Fruit fly (Drosophila melanogaster): ENCODE data around the gene Naglu.

dm6 chr2L:8403286-8404270 is 8.1 kb downstream of the Naglu start, which contains the start of gene emb:
- no peak for TF ChIP-seq Myc (optimal IDR thresholded peaks at IDR 0.05)
- no peak for TF ChIP-seq Sin3A (optimal IDR thresholded peaks at IDR 0.05)
- TF ChIP-seq h (optimal IDR thresholded peaks at IDR 0.05) = no peak
- no peak for TF ChIP-seq ttk (optimal IDR thresholded peaks at IDR 0.05)

Data from Kc167 (cell line).